Fruit fly (Drosophila melanogaster) whole organism, pupa: ENCODE data around the gene NTPase.

Experiments
- CG10348 ChIP-seq: fragments of 200-800 bp; sonication (Bioruptor generic); IDR thresholded peaks from 2 replicates; pipeline ENCODE4 v1.3.6; 2022; ENCODE audit warnings: missing biosample characterization, missing genetic modification characterization
- CG13204 ChIP-seq: fragments of 200-800 bp; sonication (Bioruptor generic); optimal IDR thresholded peaks from 2 replicates; lab custom pipeline; 2018; ENCODE audit warnings: missing biosample characterization, mild to moderate bottlenecking, missing genetic modification characterization, moderate library complexity
- CG15710 ChIP-seq: fragments of 200-800 bp; sonication (Bioruptor generic); optimal IDR thresholded peaks from 2 replicates; lab custom pipeline; 2018; ENCODE audit warnings: missing biosample characterization, mild to moderate bottlenecking, missing genetic modification characterization, moderate library complexity
- CG32121 ChIP-seq: fragments of 200-800 bp; sonication (Bioruptor generic); IDR thresholded peaks from 2 replicates; pipeline ENCODE4 v1.3.6; 2022; ENCODE audit warnings: missing biosample characterization, missing genetic modification characterization
- CG8159 ChIP-seq: fragments of 200-800 bp; sonication (Bioruptor generic); optimal IDR thresholded peaks from 3 replicates; lab custom pipeline; 2018; ENCODE audit warnings: missing biosample characterization, mild to moderate bottlenecking, missing genetic modification characterization, moderate library complexity
- CG8301 ChIP-seq: fragments of 200-800 bp; sonication (Bioruptor generic); optimal IDR thresholded peaks from 2 replicates; lab custom pipeline; 2018; ENCODE audit warnings: missing biosample characterization, mild to moderate bottlenecking, missing genetic modification characterization
- Ets98B ChIP-seq: fragments of 200-800 bp; sonication (Bioruptor generic); IDR thresholded peaks from 2 replicates; pipeline ENCODE4 v1.3.6; 2022; ENCODE audit warnings: missing biosample characterization, missing genetic modification characterization
- Pif1A ChIP-seq: fragments of 200-800 bp; sonication (Bioruptor generic); optimal IDR thresholded peaks from 3 replicates; lab custom pipeline; 2016; ENCODE audit warnings: missing biosample characterization, missing genetic modification characterization
- fd96Ca ChIP-seq: fragments of 200-800 bp; sonication (Bioruptor generic); IDR thresholded peaks from 3 replicates; pipeline ENCODE4 v1.3.6; 2022; ENCODE audit warnings: missing biosample characterization, missing genetic modification characterization
- gl ChIP-seq: fragments of 200-800 bp; sonication (Bioruptor generic); optimal IDR thresholded peaks from 2 replicates; lab custom pipeline; 2018; ENCODE audit warnings: missing biosample characterization, mild to moderate bottlenecking, missing genetic modification characterization
- rn ChIP-seq: fragments of 200-800 bp; sonication (Bioruptor generic); IDR thresholded peaks from 2 replicates; pipeline ENCODE4 v1.3.6; 2022; ENCODE audit warnings: missing biosample characterization, missing genetic modification characterization

DNA sequence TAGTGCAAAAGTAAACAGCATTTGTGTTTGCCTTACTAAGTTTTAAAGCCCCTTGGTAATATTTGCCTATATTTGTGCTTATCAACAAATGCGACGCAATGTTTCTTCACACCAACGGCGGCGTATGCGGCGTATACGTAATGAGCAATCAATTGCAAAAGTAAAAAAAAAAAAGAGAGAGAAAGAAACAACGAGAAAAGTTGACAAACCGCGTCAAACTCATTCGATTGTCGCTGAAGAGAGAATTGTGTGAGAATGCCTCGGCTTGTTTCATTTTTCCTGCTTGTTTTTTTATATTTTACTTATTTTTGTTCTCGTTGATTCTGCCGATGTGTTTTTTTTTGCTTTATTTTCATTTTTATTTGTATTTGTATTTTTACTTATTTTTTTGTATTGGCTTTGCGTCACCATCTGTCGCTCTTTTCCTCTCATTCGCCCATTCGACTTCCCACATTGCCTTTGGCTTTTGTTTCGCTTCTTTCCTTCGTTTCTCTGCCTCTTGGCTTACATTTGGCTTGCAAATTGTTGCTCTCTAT, 38.7 kb upstream of the NTPase start:
- TF ChIP-seq CG8159 (tag; lab: Kevin White, UChicago) (peak; percentile 93), rn (peak; percentile 90), Ets98B (GFP tag; lab: Robert Waterston, UW) (peak; percentile 95), Pif1A (GFP tag; lab: Kevin White, UChicago) (peak; percentile 95), CG10348 (no peak), gl (tag; lab: Kevin White, UChicago) (peak; percentile 99), CG8301 (tag; lab: Kevin White, UChicago) (peak; percentile 87), CG15710 (peak; percentile 96), CG32121 (GFP tag; lab: Robert Waterston, UW) (peak; percentile 96), CG13204 (GFP tag; lab: Kevin White, UChicago) (peak; percentile 97), fd96Ca (peak; percentile 92)
